Worm (Caenorhabditis elegans) whole organism, L1 larva: ENCODE data around the gene gldi-11.

ENCODE experiments used
- F16B12.6 ChIP-seq: fragments of 150-350 bp; optimal IDR thresholded peaks from 2 replicates; lab custom pipeline; 2014; ENCODE audit warnings: missing biosample characterization, missing genetic modification characterization
- aha-1 ChIP-seq: fragments of 150-350 bp; optimal IDR thresholded peaks from 2 replicates; lab custom pipeline; 2014; ENCODE audit warnings: missing biosample characterization, missing genetic modification characterization
- alr-1 ChIP-seq: fragments of 200-800 bp; sonication (Bioruptor generic); optimal IDR thresholded peaks from 2 replicates; lab custom pipeline; 2018; ENCODE audit warnings: borderline replicate concordance, mild to moderate bottlenecking, missing genetic modification characterization, missing compliant biosample characterization
- aly-2 ChIP-seq: fragments of 150-350 bp; optimal IDR thresholded peaks from 2 replicates; lab custom pipeline; 2014; ENCODE audit warnings: missing biosample characterization, missing genetic modification characterization
- ama-1 ChIP-seq: fragments of 150-350 bp; optimal IDR thresholded peaks from 2 replicates; lab custom pipeline; 2014
- blmp-1 ChIP-seq: fragments of 150-350 bp; optimal IDR thresholded peaks from 2 replicates; lab custom pipeline; 2014; ENCODE audit warnings: missing biosample characterization, missing genetic modification characterization
- ceh-63 ChIP-seq: fragments of 200-800 bp; sonication (Bioruptor generic); optimal IDR thresholded peaks from 2 replicates; lab custom pipeline; 2018; ENCODE audit warnings: mild to moderate bottlenecking, missing genetic modification characterization, missing compliant biosample characterization
- ceh-8 ChIP-seq: fragments of 200-800 bp; sonication (Bioruptor generic); optimal IDR thresholded peaks from 2 replicates; lab custom pipeline; 2018; ENCODE audit warnings: mild to moderate bottlenecking, missing genetic modification characterization, moderate library complexity, missing compliant biosample characterization
- ceh-82 ChIP-seq, 3 experiments: fragments of 150-350 bp in 1 of 3; sonication (generic microtip) in 2 of 3; optimal IDR thresholded peaks; 2 replicates each; lab custom pipeline; 2014 to 2017; ENCODE audit warnings: missing biosample characterization in 3 of 3, missing genetic modification characterization in 3 of 3
- ceh-90 ChIP-seq: sonication (generic microtip); optimal IDR thresholded peaks from 2 replicates; lab custom pipeline; 2016; ENCODE audit warnings: missing genetic modification characterization, missing compliant biosample characterization
- ces-1 ChIP-seq: fragments of 150-350 bp; optimal IDR thresholded peaks from 2 replicates; lab custom pipeline; 2014; ENCODE audit warnings: missing biosample characterization, missing genetic modification reagents, missing genetic modification characterization
- dpl-1 ChIP-seq, 3 experiments: fragments of 150-350 bp in 2 of 3; sonication (generic microtip) in 1 of 3; optimal IDR thresholded peaks; 2 replicates each; lab custom pipeline; 2014 to 2017; ENCODE audit warnings: missing biosample characterization in 3 of 3, missing genetic modification characterization in 3 of 3, missing genetic modification reagents in 3 of 3
- dsc-1 ChIP-seq: sonication (generic microtip); optimal IDR thresholded peaks from 2 replicates; lab custom pipeline; 2016; ENCODE audit warnings: mild to moderate bottlenecking, missing genetic modification characterization, missing compliant biosample characterization
- efl-1 ChIP-seq, 4 experiments: fragments of 150-350 bp; optimal IDR thresholded peaks in 3 of 4; peaks in 1 of 4; 1 replicate in 1 of 4; 2 replicates in 3 of 4; lab custom pipeline; 2014; ENCODE audit warnings: missing biosample characterization in 2 of 4, missing genetic modification characterization in 2 of 4, missing genetic modification reagents in 2 of 4
- efl-3 ChIP-seq: fragments of 200-800 bp; sonication (Bioruptor generic); optimal IDR thresholded peaks from 2 replicates; lab custom pipeline; 2018; ENCODE audit warnings: mild to moderate bottlenecking, missing genetic modification characterization, missing compliant biosample characterization
- elt-2 ChIP-seq: sonication (generic microtip); optimal IDR thresholded peaks from 2 replicates; lab custom pipeline; 2016; ENCODE audit warnings: missing genetic modification characterization, mild to moderate bottlenecking, inconsistent platforms, missing compliant biosample characterization, missing genetic modification reagents
- elt-3 ChIP-seq, 6 experiments: fragments of 150-350 bp in 1 of 6; sonication (generic microtip); optimal IDR thresholded peaks; 2 replicates each; lab custom pipeline; 2017 to 2018; ENCODE audit warnings: missing biosample characterization in 6 of 6, missing genetic modification characterization in 6 of 6, inconsistent platforms in 1 of 6
- ets-5 ChIP-seq: fragments of 200-800 bp; sonication (Bioruptor generic); IDR thresholded peaks from 2 replicates; pipeline ENCODE4 v1.3.6; 2022; ENCODE audit warnings: missing genetic modification characterization, missing compliant biosample characterization
- fkh-10 ChIP-seq: sonication (generic microtip); optimal IDR thresholded peaks from 2 replicates; lab custom pipeline; 2017; ENCODE audit warnings: missing biosample characterization, missing genetic modification reagents, missing genetic modification characterization
- fkh-8 ChIP-seq: sonication (generic microtip); optimal IDR thresholded peaks from 2 replicates; lab custom pipeline; 2016; ENCODE audit warnings: mild to moderate bottlenecking, missing genetic modification characterization, missing compliant biosample characterization
- fos-1 ChIP-seq: fragments of 150-350 bp; optimal IDR thresholded peaks from 2 replicates; lab custom pipeline; 2014; ENCODE audit warnings: missing biosample characterization, missing genetic modification characterization
- hlh-4 ChIP-seq: sonication (generic microtip); optimal IDR thresholded peaks from 2 replicates; lab custom pipeline; 2016; ENCODE audit warnings: mild to moderate bottlenecking, missing genetic modification characterization, missing compliant biosample characterization
- hpl-2 ChIP-seq: fragments of 150-350 bp; optimal IDR thresholded peaks from 2 replicates; lab custom pipeline; 2014; ENCODE audit warnings: missing biosample characterization, missing genetic modification reagents, missing genetic modification characterization
- irx-1 ChIP-seq: sonication (generic microtip); optimal IDR thresholded peaks from 2 replicates; lab custom pipeline; 2016; ENCODE audit warnings: missing genetic modification characterization, missing compliant biosample characterization
- jun-1 ChIP-seq: fragments of 150-350 bp; optimal IDR thresholded peaks from 2 replicates; lab custom pipeline; 2014; ENCODE audit warnings: missing biosample characterization, missing genetic modification reagents, missing genetic modification characterization
- lin-14 ChIP-seq: fragments of 200-800 bp; sonication (Bioruptor generic); optimal IDR thresholded peaks from 2 replicates; lab custom pipeline; 2018; ENCODE audit warnings: mild to moderate bottlenecking, missing genetic modification characterization, moderate library complexity, missing compliant biosample characterization
- lin-35 ChIP-seq, 2 experiments: fragments of 150-350 bp; optimal IDR thresholded peaks; 2 replicates each; lab custom pipeline; 2014; ENCODE audit warnings: missing biosample characterization in 2 of 2, missing genetic modification characterization in 2 of 2, missing genetic modification reagents in 2 of 2
- lin-39 ChIP-seq: fragments of 150-350 bp; optimal IDR thresholded peaks from 2 replicates; lab custom pipeline; 2014; ENCODE audit warnings: missing biosample characterization, missing genetic modification reagents, missing genetic modification characterization
- lir-3 ChIP-seq: sonication (generic microtip); optimal IDR thresholded peaks from 2 replicates; lab custom pipeline; 2016; ENCODE audit warnings: mild to moderate bottlenecking, missing genetic modification characterization, moderate library complexity, missing compliant biosample characterization; ENCODE audit not compliant: poor library complexity
- lsy-2 ChIP-seq, 2 experiments: fragments of 150-350 bp; optimal IDR thresholded peaks; 2 replicates each; lab custom pipeline; 2014; ENCODE audit warnings: missing biosample characterization in 2 of 2, missing genetic modification characterization in 2 of 2
- mef-2 ChIP-seq: fragments of 150-350 bp; optimal IDR thresholded peaks from 2 replicates; lab custom pipeline; 2014; ENCODE audit warnings: missing biosample characterization, missing genetic modification characterization
- mep-1 ChIP-seq: fragments of 150-350 bp; optimal IDR thresholded peaks from 2 replicates; lab custom pipeline; 2014; ENCODE audit warnings: missing biosample characterization, missing genetic modification characterization
- nhr-12 ChIP-seq: sonication (generic microtip); optimal IDR thresholded peaks from 2 replicates; lab custom pipeline; 2017; ENCODE audit warnings: missing biosample characterization, missing genetic modification characterization
- nhr-19 ChIP-seq: fragments of 200-800 bp; sonication (Bioruptor generic); conservative IDR thresholded peaks from 2 replicates; pipeline ENCODE4 v1.3.6; 2022; ENCODE audit warnings: missing genetic modification characterization, missing compliant biosample characterization
- nhr-28 ChIP-seq: fragments of 150-350 bp; optimal IDR thresholded peaks from 2 replicates; lab custom pipeline; 2014; ENCODE audit warnings: missing biosample characterization, missing genetic modification characterization
- nhr-47 ChIP-seq: sonication (generic microtip); optimal IDR thresholded peaks from 2 replicates; lab custom pipeline; 2016; ENCODE audit warnings: mild to moderate bottlenecking, missing genetic modification characterization, moderate library complexity, missing compliant biosample characterization
- nhr-71 ChIP-seq: sonication (generic microtip); optimal IDR thresholded peaks from 2 replicates; lab custom pipeline; 2016; ENCODE audit warnings: mild to moderate bottlenecking, missing genetic modification characterization, moderate library complexity, missing compliant biosample characterization
- nhr-76 ChIP-seq: sonication (generic microtip); optimal IDR thresholded peaks from 2 replicates; lab custom pipeline; 2017; ENCODE audit warnings: missing biosample characterization, missing genetic modification characterization
- nhr-77 ChIP-seq: fragments of 150-350 bp; optimal IDR thresholded peaks from 2 replicates; lab custom pipeline; 2014; ENCODE audit warnings: missing biosample characterization, missing genetic modification characterization
- nhr-84 ChIP-seq: sonication (generic microtip); optimal IDR thresholded peaks from 2 replicates; lab custom pipeline; 2017; ENCODE audit warnings: missing biosample characterization, missing genetic modification characterization
- nhr-85 ChIP-seq: sonication (generic microtip); peaks from one replicate; lab custom pipeline; 2016; ENCODE audit warnings: missing genetic modification characterization, inconsistent platforms, missing compliant biosample characterization
- pqm-1 ChIP-seq: sonication (generic microtip); optimal IDR thresholded peaks from 3 replicates; lab custom pipeline; 2017; ENCODE audit warnings: missing biosample characterization, missing genetic modification characterization
- rnt-1 ChIP-seq: sonication (generic microtip); optimal IDR thresholded peaks from 2 replicates; lab custom pipeline; 2016; ENCODE audit warnings: mild to moderate bottlenecking, missing genetic modification characterization, moderate library complexity, missing compliant biosample characterization
- skn-1 ChIP-seq: fragments of 150-350 bp; optimal IDR thresholded peaks from 2 replicates; lab custom pipeline; 2014; ENCODE audit warnings: missing biosample characterization, missing genetic modification characterization
- tbx-2 ChIP-seq: sonication (generic microtip); optimal IDR thresholded peaks from 2 replicates; lab custom pipeline; 2016; ENCODE audit warnings: missing genetic modification characterization, missing compliant biosample characterization
- tlp-1 ChIP-seq: fragments of 150-350 bp; optimal IDR thresholded peaks from 2 replicates; lab custom pipeline; 2014; ENCODE audit warnings: missing biosample characterization, missing genetic modification characterization
- unc-62 ChIP-seq: fragments of 150-350 bp; optimal IDR thresholded peaks from 2 replicates; lab custom pipeline; 2014; ENCODE audit warnings: missing biosample characterization, missing genetic modification reagents, missing genetic modification characterization
- unc-98 ChIP-seq: fragments of 200-800 bp; sonication (Bioruptor generic); IDR thresholded peaks from 2 replicates; pipeline ENCODE4 v1.3.6; 2022; ENCODE audit warnings: missing genetic modification characterization, missing compliant biosample characterization
- vab-15 ChIP-seq: sonication (generic microtip); optimal IDR thresholded peaks from 2 replicates; lab custom pipeline; 2017; ENCODE audit warnings: missing genotype, mild to moderate bottlenecking, missing genetic modification characterization, missing compliant biosample characterization
- zip-4 ChIP-seq: fragments of 200-800 bp; sonication (Bioruptor generic); optimal IDR thresholded peaks from 2 replicates; lab custom pipeline; 2018; ENCODE audit warnings: mild to moderate bottlenecking, missing genetic modification characterization, moderate library complexity, missing compliant biosample characterization
- ztf-4 ChIP-seq: fragments of 150-350 bp; optimal IDR thresholded peaks from 2 replicates; lab custom pipeline; 2014; ENCODE audit warnings: missing biosample characterization, missing genetic modification characterization

Gene gldi-11

ce11 chrII:4948118-4948517 is 2.5 kb upstream of the gldi-11 start:
- TF ChIP-seq nhr-84 (tag; lab: Kevin White, UChicago) (no peak), dsc-1 (tag; lab: Kevin White, UChicago) (no peak), nhr-85 (tag; lab: Kevin White, UChicago) (peak; percentile 59), dpl-1 (GFP tag; optimal IDR thresholded peaks at IDR 0.05; lab: Kevin White, UChicago) (no peak), tlp-1 (no peak), ceh-63 (GFP tag; lab: Kevin White, UChicago) (no peak), elt-2 (tag; lab: Kevin White, UChicago) (peak; percentile 7), nhr-76 (tag; lab: Kevin White, UChicago) (no peak), irx-1 (tag; lab: Kevin White, UChicago) (no peak)

ce11 chrII:4946775-4947174 is 1.2 kb upstream of the gldi-11 start:
- TF ChIP-seq fkh-8 (tag; lab: Kevin White, UChicago) (no peak), mef-2 (tag; lab: Kevin White, UChicago) (no peak), lin-14 (GFP tag; lab: Kevin White, UChicago) (no peak), unc-98 (no peak), nhr-28 (no peak), lsy-2 (tag; optimal IDR thresholded peaks at IDR 0.05; lab: Kevin White, UChicago) (peak in 1 of 2 experiments; percentile 41), ceh-82 (tag; optimal IDR thresholded peaks at IDR 0.05; lab: Kevin White, UChicago) (no peak), nhr-12 (no peak), nhr-71 (tag; lab: Kevin White, UChicago) (peak; percentile 6), rnt-1 (peak; percentile 12), efl-3 (no peak), nhr-84 (tag; lab: Kevin White, UChicago) (no peak), nhr-77 (tag; lab: Kevin White, UChicago) (no peak), jun-1 (tag; lab: Kevin White, UChicago) (no peak), ceh-63 (GFP tag; lab: Kevin White, UChicago) (no peak), ces-1 (no peak), alr-1 (tag; lab: Kevin White, UChicago) (no peak), elt-3 (tag; optimal IDR thresholded peaks at IDR 0.05; lab: Kevin White, UChicago) (no peak), aly-2 (tag; lab: Kevin White, UChicago) (no peak), fkh-10 (GFP tag; lab: Kevin White, UChicago) (no peak), mep-1 (peak; percentile 38), efl-1 (optimal IDR thresholded peaks at IDR 0.05; lab: Kevin White, UChicago) (peak; percentile 31 to 43), efl-1 (GFP tag; optimal IDR thresholded peaks at IDR 0.05 in 1 of 2; lab: Kevin White, UChicago) (peak; percentile 49 to 88), F16B12.6 (peak; percentile 84), blmp-1 (tag; lab: Kevin White, UChicago) (no peak), lir-3 (no peak), pqm-1 (tag; lab: Kevin White, UChicago) (no peak), lin-35 (GFP tag; optimal IDR thresholded peaks at IDR 0.05; lab: Kevin White, UChicago) (peak; percentile 23 to 37), tbx-2 (tag; lab: Kevin White, UChicago) (no peak), zip-4 (no peak), vab-15 (no peak), nhr-47 (tag; lab: Kevin White, UChicago) (no peak), nhr-85 (tag; lab: Kevin White, UChicago) (no peak), ztf-4 (tag; lab: Kevin White, UChicago) (no peak), nhr-19 (GFP tag; lab: Robert Waterston, UW) (no peak), ceh-8 (GFP tag; lab: Kevin White, UChicago) (no peak), hlh-4 (no peak), unc-62 (no peak), hpl-2 (GFP tag; lab: Kevin White, UChicago) (no peak), ceh-90 (tag; lab: Kevin White, UChicago) (no peak), ets-5 (GFP tag; lab: Robert Waterston, UW) (no peak), fos-1 (tag; lab: Kevin White, UChicago) (no peak), lin-39 (no peak), ama-1 (no peak), aha-1 (tag; lab: Kevin White, UChicago) (no peak), tlp-1 (no peak), skn-1 (peak; percentile 16)
